Worm (Caenorhabditis elegans) whole organism, late embryonic: ENCODE measurements around the gene F01G10.4.

Experiments used
- K02D7.2 ChIP-seq: sonication (generic microtip); optimal IDR thresholded peaks from 2 replicates; lab custom pipeline; 2017; ENCODE audit warnings: mild to moderate bottlenecking, missing genetic modification characterization, missing compliant biosample characterization
- K09A11.1 ChIP-seq: sonication (generic microtip); optimal IDR thresholded peaks from 2 replicates; lab custom pipeline; 2017; ENCODE audit warnings: antibody characterized with exemption, mild to moderate bottlenecking, missing genetic modification characterization, missing compliant biosample characterization; ENCODE audit not compliant: insufficient read depth
- T23F11.4 ChIP-seq: fragments of 200-800 bp; sonication (Bioruptor generic); optimal IDR thresholded peaks from 2 replicates; lab custom pipeline; 2018; ENCODE audit warnings: mild to moderate bottlenecking, missing genetic modification characterization, missing compliant biosample characterization
- Y22D7AL.16 ChIP-seq: sonication (generic microtip); optimal IDR thresholded peaks from 2 replicates; lab custom pipeline; 2016; ENCODE audit warnings: missing genetic modification characterization, missing compliant biosample characterization
- ahr-1 ChIP-seq: sonication (generic microtip); optimal IDR thresholded peaks from 2 replicates; lab custom pipeline; 2016; ENCODE audit warnings: missing genetic modification characterization, missing compliant biosample characterization
- ama-1 ChIP-seq: fragments of 150-350 bp; optimal IDR thresholded peaks from 2 replicates; lab custom pipeline; 2014
- ceh-14 ChIP-seq: sonication (generic microtip); optimal IDR thresholded peaks from 2 replicates; lab custom pipeline; 2016; ENCODE audit warnings: missing genotype, missing genetic modification characterization, missing compliant biosample characterization
- ceh-18 ChIP-seq: sonication (generic microtip); optimal IDR thresholded peaks from 2 replicates; lab custom pipeline; 2016; ENCODE audit warnings: missing genetic modification characterization, missing compliant biosample characterization
- ceh-34 ChIP-seq: sonication (generic microtip); optimal IDR thresholded peaks from 2 replicates; lab custom pipeline; 2016; ENCODE audit warnings: mild to moderate bottlenecking, missing genetic modification characterization, missing compliant biosample characterization
- ceh-45 ChIP-seq: fragments of 200-800 bp; sonication (Bioruptor generic); IDR thresholded peaks from 2 replicates; pipeline ENCODE4 v1.3.6; 2022; ENCODE audit warnings: missing genetic modification reagents, missing genetic modification characterization, missing compliant biosample characterization
- ceh-6 ChIP-seq: fragments of 200-800 bp; sonication (Bioruptor generic); optimal IDR thresholded peaks from 2 replicates; lab custom pipeline; 2018; ENCODE audit warnings: mild to moderate bottlenecking, missing genetic modification characterization, missing compliant biosample characterization
- dmd-4 ChIP-seq: sonication (generic microtip); optimal IDR thresholded peaks from 2 replicates; lab custom pipeline; 2016; ENCODE audit warnings: borderline replicate concordance, missing genetic modification characterization, missing compliant biosample characterization
- elt-2 ChIP-seq: sonication (generic microtip); optimal IDR thresholded peaks from 2 replicates; lab custom pipeline; 2016; ENCODE audit warnings: missing genetic modification reagents, missing genetic modification characterization, missing compliant biosample characterization
- eyg-1 ChIP-seq: sonication (generic microtip); optimal IDR thresholded peaks from 2 replicates; lab custom pipeline; 2016; ENCODE audit warnings: missing genotype, missing genetic modification characterization, missing compliant biosample characterization
- fax-1 ChIP-seq: sonication (generic microtip); optimal IDR thresholded peaks from 2 replicates; lab custom pipeline; 2016; ENCODE audit warnings: missing genotype, missing genetic modification characterization, missing compliant biosample characterization
- fkh-6 ChIP-seq: sonication (generic microtip); optimal IDR thresholded peaks from 2 replicates; lab custom pipeline; 2016; ENCODE audit warnings: missing genetic modification characterization, missing compliant biosample characterization
- gmeb-2 ChIP-seq: sonication (generic microtip); optimal IDR thresholded peaks from 2 replicates; lab custom pipeline; 2016; ENCODE audit warnings: missing genetic modification characterization, inconsistent platforms, missing compliant biosample characterization
- hlh-13 ChIP-seq: fragments of 200-800 bp; sonication (Bioruptor generic); optimal IDR thresholded peaks from 2 replicates; lab custom pipeline; 2018; ENCODE audit warnings: mild to moderate bottlenecking, missing genetic modification characterization, missing compliant biosample characterization
- hlh-15 ChIP-seq: sonication (generic microtip); optimal IDR thresholded peaks from 2 replicates; lab custom pipeline; 2016; ENCODE audit warnings: missing genetic modification characterization, missing compliant biosample characterization
- hlh-30 ChIP-seq: sonication (generic microtip); optimal IDR thresholded peaks from 2 replicates; lab custom pipeline; 2017; ENCODE audit warnings: antibody characterized with exemption, missing genetic modification characterization, missing compliant biosample characterization; ENCODE audit not compliant: insufficient read depth
- hlh-8 ChIP-seq: sonication (generic microtip); optimal IDR thresholded peaks from 2 replicates; lab custom pipeline; 2016; ENCODE audit warnings: missing genotype, missing genetic modification characterization, missing compliant biosample characterization
- nfya-1 ChIP-seq: sonication (generic microtip); optimal IDR thresholded peaks from 2 replicates; lab custom pipeline; 2017; ENCODE audit warnings: missing genetic modification characterization, mild to moderate bottlenecking, missing compliant biosample characterization, antibody characterized with exemption, moderate library complexity
- nhr-11 ChIP-seq: fragments of 150-350 bp; optimal IDR thresholded peaks from 2 replicates; lab custom pipeline; 2014; ENCODE audit warnings: missing biosample characterization, missing genetic modification characterization
- nhr-232 ChIP-seq: sonication (generic microtip); optimal IDR thresholded peaks from 2 replicates; lab custom pipeline; 2016; ENCODE audit warnings: missing genetic modification characterization, missing compliant biosample characterization
- pax-1 ChIP-seq: fragments of 150-350 bp; optimal IDR thresholded peaks from 2 replicates; lab custom pipeline; 2014; ENCODE audit warnings: missing biosample characterization, missing genetic modification characterization
- pha-4 ChIP-seq: fragments of 150-350 bp; optimal IDR thresholded peaks from 2 replicates; lab custom pipeline; 2018; ENCODE audit warnings: missing biosample characterization, missing genetic modification reagents, missing genetic modification characterization
- pqm-1 ChIP-seq: sonication (generic microtip); optimal IDR thresholded peaks from 2 replicates; lab custom pipeline; 2016; ENCODE audit warnings: missing genetic modification characterization, missing compliant biosample characterization
- sdc-2 ChIP-seq: sonication (generic microtip); optimal IDR thresholded peaks from 2 replicates; lab custom pipeline; 2016; ENCODE audit warnings: missing genotype, missing genetic modification characterization, missing compliant biosample characterization
- sox-4 ChIP-seq: sonication (generic microtip); optimal IDR thresholded peaks from 2 replicates; lab custom pipeline; 2017; ENCODE audit warnings: mild to moderate bottlenecking, missing genetic modification characterization, inconsistent platforms, missing compliant biosample characterization
- tbx-2 ChIP-seq: sonication (generic microtip); optimal IDR thresholded peaks from 2 replicates; lab custom pipeline; 2016; ENCODE audit warnings: missing genetic modification characterization, missing compliant biosample characterization
- tbx-7 ChIP-seq: sonication (generic microtip); optimal IDR thresholded peaks from 2 replicates; lab custom pipeline; 2016; ENCODE audit warnings: missing genotype, missing genetic modification characterization, missing compliant biosample characterization
- unc-3 ChIP-seq, 2 experiments: fragments of 200-800 bp in 1 of 2; sonication (Bioruptor generic) in 1 of 2; sonication (generic microtip) in 1 of 2; conservative IDR thresholded peaks in 1 of 2; optimal IDR thresholded peaks in 1 of 2; 2 replicates each; pipeline versions ENCODE4 v1.3.6 to Lab custom; 2016 to 2022; ENCODE audit warnings: missing compliant biosample characterization in 2 of 2, missing genetic modification characterization in 2 of 2, missing genetic modification reagents in 1 of 2
- unc-86 ChIP-seq: sonication (generic microtip); optimal IDR thresholded peaks from 2 replicates; lab custom pipeline; 2016; ENCODE audit warnings: missing genetic modification characterization, missing compliant biosample characterization
- ztf-16 ChIP-seq: sonication (generic microtip); optimal IDR thresholded peaks from 2 replicates; lab custom pipeline; 2017; ENCODE audit warnings: missing genetic modification characterization, missing compliant biosample characterization

The F01G10.4 gene

DNA sequence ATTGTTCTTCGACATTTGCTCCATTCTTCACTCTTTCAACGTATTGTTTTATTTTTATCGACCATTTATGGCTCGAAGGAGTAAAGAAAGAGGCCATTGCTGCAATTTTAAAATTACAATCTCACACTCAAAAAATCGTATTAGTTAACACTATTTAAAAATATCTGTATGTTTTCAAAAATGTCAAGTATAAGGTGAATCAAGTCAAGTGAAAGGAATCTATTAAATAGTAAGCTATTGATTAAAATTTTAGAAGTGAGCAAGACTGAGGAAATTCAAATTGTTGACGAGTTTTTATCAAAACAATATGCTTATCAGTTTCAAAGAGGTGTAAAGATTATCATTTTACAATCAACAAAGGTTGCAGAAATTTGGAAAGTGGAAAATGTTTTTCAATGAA lies at the start of gene F01G10.4:
F01G10.4 (minus strand) TSS at position 101 of the 400 bp plus-strand sequence.
- TF ChIP-seq Y22D7AL.16 (tag; lab: Kevin White, UChicago) (no peak), pqm-1 (no peak), hlh-13 (GFP tag; lab: Kevin White, UChicago) (no peak)

DNA sequence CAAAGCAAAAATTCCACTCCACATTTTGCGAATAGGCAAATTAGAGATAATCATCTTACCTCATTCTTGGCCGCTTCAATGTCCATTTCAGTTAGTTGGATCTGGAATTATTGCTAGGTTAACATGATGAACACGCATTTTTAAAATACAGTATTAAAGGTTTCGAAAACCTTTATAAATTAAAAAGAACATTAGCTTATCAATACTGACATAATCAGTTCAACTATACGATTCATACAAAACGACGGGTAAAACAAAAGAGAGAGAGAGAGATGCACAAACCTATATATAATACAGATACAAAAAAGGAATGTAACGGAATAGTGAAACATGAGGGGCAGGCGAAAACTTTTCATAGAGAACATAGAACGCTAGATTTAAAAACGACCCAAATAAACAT lies 49.1 kb upstream of the F01G10.4 start, which contains the start of gene thk-1:
thk-1 (minus strand) TSS at position 101 of the 400 bp plus-strand sequence.
- no peak for TF ChIP-seq ceh-34 (tag; lab: Kevin White, UChicago)
- TF ChIP-seq nhr-11 (tag; lab: Kevin White, UChicago) = no peak
- TF ChIP-seq fax-1 (tag; lab: Kevin White, UChicago) = no peak
- no peak for TF ChIP-seq sox-4
- no peak for TF ChIP-seq dmd-4 (tag; lab: Kevin White, UChicago)
- no peak for TF ChIP-seq tbx-2
- no peak for TF ChIP-seq sdc-2 (tag; lab: Kevin White, UChicago)
- no peak for TF ChIP-seq unc-86
- TF ChIP-seq nhr-232 (tag; lab: Kevin White, UChicago) = no peak
- TF ChIP-seq pha-4 = no peak
- TF ChIP-seq eyg-1 (tag; lab: Kevin White, UChicago) = no peak
- no peak for TF ChIP-seq ahr-1 (tag; lab: Kevin White, UChicago)
- no peak for TF ChIP-seq elt-2 (tag; lab: Kevin White, UChicago)
- TF ChIP-seq, all 69 proteins: peak for 0

DNA sequence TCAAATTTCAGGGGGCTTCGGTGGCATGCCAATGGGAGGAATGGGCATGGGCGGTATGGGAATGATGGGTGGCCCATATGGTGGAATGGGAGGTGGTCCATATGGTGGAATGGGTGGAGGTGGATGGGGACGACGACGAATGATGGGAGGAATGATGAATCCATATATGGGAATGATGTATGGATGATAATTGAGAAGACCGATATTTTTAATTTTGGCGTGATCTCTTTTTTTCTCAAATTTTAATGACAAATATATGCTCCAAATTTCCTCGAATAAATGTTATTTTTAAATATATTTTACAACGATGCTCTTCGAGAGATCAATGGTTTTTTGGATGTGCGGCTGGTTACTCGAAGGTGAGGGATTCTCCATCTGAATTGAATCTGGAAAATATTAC lies 45.4 kb upstream of the F01G10.4 start, which contains the start of gene Y43C5A.4:
Y43C5A.4 (plus strand) TSS at position 301 of the 400 bp plus-strand sequence.
- no peak for TF ChIP-seq hlh-8
- TF ChIP-seq ceh-18 (tag; lab: Kevin White, UChicago) = no peak
- no peak for TF ChIP-seq T23F11.4 (GFP tag; lab: Kevin White, UChicago)
- TF ChIP-seq ama-1 (lab: Kevin White, UChicago) = no peak
- no peak for TF ChIP-seq sox-4
- no peak for TF ChIP-seq tbx-7
- no peak for TF ChIP-seq elt-2 (tag; lab: Kevin White, UChicago)
- no peak for TF ChIP-seq ahr-1 (tag; lab: Kevin White, UChicago)
- no peak for TF ChIP-seq ceh-45
- TF ChIP-seq unc-3 (GFP tag; conservative IDR thresholded peaks at IDR 0.05; lab: Robert Waterston, UW) = no peak
- TF ChIP-seq unc-3 (tag; optimal IDR thresholded peaks at IDR 0.05; lab: Kevin White, UChicago) = no peak

ce11 chrIV:10276960-10277359 lies 44.6 kb upstream of the F01G10.4 start, which contains the start of gene Y43C5A.7:
TSS of gene Y43C5A.7 (plus strand) at chrIV:10277260.
- TF ChIP-seq ceh-6 (GFP tag; lab: Kevin White, UChicago) (no peak), gmeb-2 (no peak), tbx-7 (no peak), ceh-14 (tag; lab: Kevin White, UChicago) (no peak), hlh-15 (tag; lab: Kevin White, UChicago) (no peak)

DNA sequence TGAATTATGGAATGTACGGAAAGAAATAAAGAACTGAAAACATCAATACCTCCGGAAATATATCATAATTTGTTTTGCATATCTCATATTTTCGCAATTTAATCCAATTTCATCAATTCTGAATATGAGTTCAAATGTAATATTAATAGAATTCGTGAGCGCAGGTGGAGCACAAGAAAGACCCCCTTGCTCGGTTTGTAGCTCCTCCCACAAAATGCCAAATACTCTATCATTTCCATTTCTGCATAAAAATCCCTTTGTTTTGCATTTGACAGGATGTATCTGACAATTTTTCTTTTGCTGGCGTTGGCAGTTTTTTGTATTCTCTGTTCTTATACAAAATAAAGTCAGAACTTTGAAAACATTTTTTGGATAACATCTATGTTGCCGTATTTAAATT lies 42.7 kb upstream of the F01G10.4 start:
- TF ChIP-seq dmd-4 (tag; lab: Kevin White, UChicago) (no peak), nfya-1 (tag; lab: Kevin White, UChicago) (no peak), ceh-18 (tag; lab: Kevin White, UChicago) (no peak), eyg-1 (tag; lab: Kevin White, UChicago) (no peak), K09A11.1 (tag; lab: Kevin White, UChicago) (no peak), fkh-6 (no peak), hlh-13 (GFP tag; lab: Kevin White, UChicago) (no peak), hlh-30 (tag; lab: Kevin White, UChicago) (no peak), ceh-45 (no peak)

ce11 chrIV:10273781-10274313 lies 41.5 kb upstream of the F01G10.4 start, which contains the start of gene Y43C5A.3:
TSS of gene Y43C5A.3 (plus strand) at chrIV:10274036.
- TF ChIP-seq K02D7.2 = no peak
- TF ChIP-seq fkh-6 = no peak
- no peak for TF ChIP-seq T23F11.4 (GFP tag; lab: Kevin White, UChicago)
- TF ChIP-seq hlh-13 (GFP tag; lab: Kevin White, UChicago) = no peak
- no peak for TF ChIP-seq pax-1 (tag; lab: Kevin White, UChicago)
- TF ChIP-seq hlh-15 (tag; lab: Kevin White, UChicago) = no peak
- no peak for TF ChIP-seq ceh-14 (tag; lab: Kevin White, UChicago)
- no peak for TF ChIP-seq sox-4
- no peak for TF ChIP-seq gmeb-2
- TF ChIP-seq ztf-16 (tag; lab: Kevin White, UChicago) = no peak
